Fruit fly (Drosophila melanogaster): ENCODE data around the gene pigs.

- TF ChIP-seq usp (GFP tag; optimal IDR thresholded peaks at IDR 0.05) (no peak), Sp1 (GFP tag; optimal IDR thresholded peaks at IDR 0.05) (no peak), CG32264 (GFP tag; optimal IDR thresholded peaks at IDR 0.05) (no peak), sage (GFP tag; optimal IDR thresholded peaks at IDR 0.05) (no peak), psq (GFP tag; optimal IDR thresholded peaks at IDR 0.05) (no peak), dl (GFP tag; optimal IDR thresholded peaks at IDR 0.05; ENCODE audit: insufficient read depth in 1 of 2, partially characterized antibody in 2 of 2) (no peak), h (GFP tag; optimal IDR thresholded peaks at IDR 0.05) (no peak), Myc (optimal IDR thresholded peaks at IDR 0.05) (no peak), dmrt93B (GFP tag; optimal IDR thresholded peaks at IDR 0.05) (no peak), Dif (GFP tag; optimal IDR thresholded peaks at IDR 0.05; ENCODE audit: partially characterized antibody) (no peak), Rel (GFP tag; optimal IDR thresholded peaks at IDR 0.05) (no peak), Rel (tag; optimal IDR thresholded peaks at IDR 0.05) (no peak)
These were observed 17.5 kb downstream of the pigs start for dm6 chrX:6617372-6617771.
